Fruit fly (Drosophila melanogaster) whole organism, embryonic: ENCODE results near the gene TyrRII.

Experiments
- Abd-B ChIP-seq: fragments of 200-800 bp; sonication (Bioruptor generic); optimal IDR thresholded peaks from 2 replicates; lab custom pipeline; 2018; ENCODE audit warnings: missing biosample characterization, mild to moderate bottlenecking, missing genetic modification characterization, moderate library complexity
- BtbVII ChIP-seq: fragments of 200-800 bp; sonication (Bioruptor generic); optimal IDR thresholded peaks from 3 replicates; lab custom pipeline; 2017; ENCODE audit warnings: missing biosample characterization, mild to moderate bottlenecking, missing genetic modification characterization
- CG10267 ChIP-seq: fragments of 200-800 bp; sonication (Bioruptor generic); optimal IDR thresholded peaks from 2 replicates; lab custom pipeline; 2018; ENCODE audit warnings: missing biosample characterization, mild to moderate bottlenecking, missing genetic modification characterization, moderate library complexity
- CG10979 ChIP-seq: fragments of 200-800 bp; sonication (Bioruptor generic); optimal IDR thresholded peaks from 2 replicates; lab custom pipeline; 2018; ENCODE audit warnings: missing biosample characterization, mild to moderate bottlenecking, missing genetic modification characterization, moderate library complexity
- CG13296 ChIP-seq: fragments of 200-800 bp; sonication (Bioruptor generic); optimal IDR thresholded peaks from 3 replicates; lab custom pipeline; 2018; ENCODE audit warnings: missing biosample characterization, mild to moderate bottlenecking, missing genetic modification characterization
- CG15073 ChIP-seq: fragments of 200-800 bp; sonication (Bioruptor generic); optimal IDR thresholded peaks from 2 replicates; lab custom pipeline; 2016; ENCODE audit warnings: missing biosample characterization, missing genetic modification characterization
- CG16779 ChIP-seq: fragments of 200-800 bp; sonication (Bioruptor generic); IDR thresholded peaks from 2 replicates; pipeline ENCODE4 v1.3.6; 2022; ENCODE audit warnings: missing biosample characterization, missing genetic modification characterization
- CG2120 ChIP-seq: fragments of 200-800 bp; sonication (Bioruptor generic); optimal IDR thresholded peaks from 3 replicates; lab custom pipeline; 2016; ENCODE audit warnings: missing biosample characterization, missing genetic modification characterization
- CG3995 ChIP-seq: fragments of 200-800 bp; sonication (Bioruptor generic); optimal IDR thresholded peaks from 3 replicates; lab custom pipeline; 2016; ENCODE audit warnings: missing biosample characterization, missing genetic modification characterization
- CG4707 ChIP-seq: fragments of 200-800 bp; sonication (Bioruptor generic); optimal IDR thresholded peaks from 2 replicates; lab custom pipeline; 2018; ENCODE audit warnings: missing biosample characterization, mild to moderate bottlenecking, missing genetic modification characterization, moderate library complexity
- CG5180 ChIP-seq: fragments of 200-800 bp; sonication (Bioruptor generic); optimal IDR thresholded peaks from 3 replicates; lab custom pipeline; 2017; ENCODE audit warnings: missing biosample characterization, missing genetic modification characterization, mild to moderate bottlenecking, moderate library complexity, missing genetic modification reagents
- CG6813 ChIP-seq: fragments of 200-800 bp; sonication (Bioruptor generic); optimal IDR thresholded peaks from 2 replicates; lab custom pipeline; 2017; ENCODE audit warnings: missing biosample characterization, missing genetic modification characterization, mild to moderate bottlenecking, moderate library complexity, missing genetic modification reagents
- CG6854 ChIP-seq: fragments of 200-800 bp; sonication (Bioruptor generic); optimal IDR thresholded peaks from 3 replicates; lab custom pipeline; 2017; ENCODE audit warnings: missing biosample characterization, mild to moderate bottlenecking, missing genetic modification characterization
- CG7745 ChIP-seq: fragments of 200-800 bp; sonication (Bioruptor generic); optimal IDR thresholded peaks from 2 replicates; lab custom pipeline; 2018; ENCODE audit warnings: missing biosample characterization, mild to moderate bottlenecking, missing genetic modification characterization, moderate library complexity
- CG8281 ChIP-seq: fragments of 200-800 bp; sonication (Bioruptor generic); optimal IDR thresholded peaks from 2 replicates; lab custom pipeline; 2018; ENCODE audit warnings: missing biosample characterization, mild to moderate bottlenecking, missing genetic modification characterization, moderate library complexity
- CG8478 ChIP-seq: fragments of >200 bp; optimal IDR thresholded peaks from 2 replicates; lab custom pipeline; 2018
- D19A ChIP-seq: fragments of 200-800 bp; optimal IDR thresholded peaks from 3 replicates; lab custom pipeline; 2019; ENCODE audit warnings: missing biosample characterization, mild to moderate bottlenecking, missing genetic modification characterization, moderate library complexity
- Deaf1 ChIP-seq: fragments of 200-800 bp; optimal IDR thresholded peaks from 3 replicates; lab custom pipeline; 2019; ENCODE audit warnings: missing biosample characterization, mild to moderate bottlenecking, missing genetic modification characterization, moderate library complexity
- Ets97D ChIP-seq: fragments of 200-800 bp; sonication (Bioruptor generic); optimal IDR thresholded peaks from 3 replicates; lab custom pipeline; 2016; ENCODE audit warnings: missing biosample characterization, missing genetic modification characterization
- Fer3 ChIP-seq: fragments of 200-800 bp; sonication (Bioruptor generic); optimal IDR thresholded peaks from 2 replicates; lab custom pipeline; 2018; ENCODE audit warnings: missing biosample characterization, mild to moderate bottlenecking, missing genetic modification characterization, moderate library complexity
- Hr51 ChIP-seq, 2 experiments: fragments of 200-800 bp; sonication (Bioruptor generic); optimal IDR thresholded peaks; 2 replicates in 1 of 2; 3 replicates in 1 of 2; lab custom pipeline; 2016 to 2018; ENCODE audit warnings: missing biosample characterization in 2 of 2, missing genetic modification characterization in 2 of 2, mild to moderate bottlenecking in 1 of 2, moderate library complexity in 1 of 2
- Max ChIP-seq: fragments of 200-800 bp; sonication (Bioruptor generic); optimal IDR thresholded peaks from 2 replicates; lab custom pipeline; 2016; ENCODE audit warnings: missing biosample characterization, mild to moderate bottlenecking, missing genetic modification characterization
- NC2β ChIP-seq: fragments of 200-800 bp; sonication (Bioruptor generic); optimal IDR thresholded peaks from 2 replicates; lab custom pipeline; 2016; ENCODE audit warnings: missing biosample characterization, missing genetic modification characterization
- NK7.1 ChIP-seq: fragments of 200-800 bp; sonication (Bioruptor generic); optimal IDR thresholded peaks from 3 replicates; lab custom pipeline; 2016; ENCODE audit warnings: missing biosample characterization, missing genetic modification characterization
- Nf-YB ChIP-seq: fragments of 200-800 bp; sonication (Bioruptor generic); optimal IDR thresholded peaks from 3 replicates; lab custom pipeline; 2019; ENCODE audit warnings: missing biosample characterization, mild to moderate bottlenecking, missing genetic modification characterization, moderate library complexity
- Pdp1 ChIP-seq, 2 experiments: fragments of 200-800 bp; sonication (Bioruptor generic); optimal IDR thresholded peaks; 3 replicates each; lab custom pipeline; 2016; ENCODE audit warnings: missing biosample characterization in 2 of 2, missing genetic modification characterization in 2 of 2, mild to moderate bottlenecking in 1 of 2, moderate library complexity in 1 of 2
- Ptx1 ChIP-seq: fragments of 200-800 bp; sonication (Bioruptor generic); IDR thresholded peaks from 2 replicates; pipeline ENCODE4 v1.3.6; 2022; ENCODE audit warnings: missing biosample characterization, missing genetic modification characterization
- Sry-δ ChIP-seq: fragments of 200-800 bp; sonication (Bioruptor generic); optimal IDR thresholded peaks from 2 replicates; lab custom pipeline; 2016; ENCODE audit warnings: missing biosample characterization, missing genetic modification characterization
- bbx ChIP-seq: fragments of 200-800 bp; sonication (Bioruptor generic); IDR thresholded peaks from 2 replicates; pipeline ENCODE4 v1.3.6; 2022; ENCODE audit warnings: missing biosample characterization, missing genetic modification characterization; ENCODE audit not compliant: partially characterized antibody
- corto ChIP-seq: fragments of 200-800 bp; sonication (Bioruptor generic); optimal IDR thresholded peaks from 2 replicates; lab custom pipeline; 2016; ENCODE audit warnings: missing biosample characterization, mild to moderate bottlenecking, missing genetic modification characterization, moderate library complexity
- cwo ChIP-seq: fragments of 200-800 bp; sonication (Bioruptor generic); optimal IDR thresholded peaks from 3 replicates; lab custom pipeline; 2017; ENCODE audit warnings: missing biosample characterization, missing genetic modification characterization, mild to moderate bottlenecking, moderate library complexity, missing genetic modification reagents
- dimm ChIP-seq: fragments of 200-800 bp; sonication (Bioruptor generic); IDR thresholded peaks from 2 replicates; pipeline ENCODE4 v1.3.6; 2022; ENCODE audit warnings: missing biosample characterization, missing genetic modification characterization
- dmrt99B ChIP-seq: fragments of 200-800 bp; sonication (Bioruptor generic); optimal IDR thresholded peaks from 2 replicates; lab custom pipeline; 2018; ENCODE audit warnings: missing biosample characterization, mild to moderate bottlenecking, missing genetic modification characterization, moderate library complexity
- fd64A ChIP-seq: fragments of 200-800 bp; sonication (Bioruptor generic); optimal IDR thresholded peaks from 3 replicates; lab custom pipeline; 2018; ENCODE audit warnings: missing biosample characterization, mild to moderate bottlenecking, missing genetic modification characterization
- fd96Cb ChIP-seq: fragments of 200-800 bp; sonication (Bioruptor generic); optimal IDR thresholded peaks from 2 replicates; lab custom pipeline; 2018; ENCODE audit warnings: missing biosample characterization, mild to moderate bottlenecking, missing genetic modification characterization, moderate library complexity
- ftz-f1 ChIP-seq: fragments of 200-800 bp; sonication (Bioruptor generic); optimal IDR thresholded peaks from 2 replicates; lab custom pipeline; 2016; ENCODE audit warnings: missing biosample characterization, missing genetic modification characterization
- gce ChIP-seq: fragments of 200-800 bp; sonication (Bioruptor generic); IDR thresholded peaks from 3 replicates; pipeline ENCODE4 v1.3.6; 2022; ENCODE audit warnings: missing biosample characterization, missing genetic modification characterization
- gcm2 ChIP-seq: fragments of 200-800 bp; sonication (Bioruptor generic); optimal IDR thresholded peaks from 2 replicates; lab custom pipeline; 2016; ENCODE audit warnings: missing biosample characterization, missing genetic modification characterization
- gro ChIP-seq: fragments of 200-800 bp; sonication (Bioruptor generic); optimal IDR thresholded peaks from 2 replicates; lab custom pipeline; 2016; ENCODE audit warnings: missing biosample characterization, missing genetic modification characterization
- kni ChIP-seq: fragments of 200-800 bp; sonication (Bioruptor generic); optimal IDR thresholded peaks from 3 replicates; lab custom pipeline; 2017; ENCODE audit warnings: mild to moderate bottlenecking, missing biosample characterization, missing genetic modification reagents, missing genetic modification characterization
- lmd ChIP-seq: fragments of 200-800 bp; sonication (Bioruptor generic); IDR thresholded peaks from 2 replicates; pipeline ENCODE4 v1.3.6; 2022; ENCODE audit warnings: missing biosample characterization, missing genetic modification characterization
- mirr ChIP-seq: fragments of 200-800 bp; sonication (Bioruptor generic); optimal IDR thresholded peaks from 3 replicates; lab custom pipeline; 2018; ENCODE audit warnings: missing biosample characterization, mild to moderate bottlenecking, missing genetic modification characterization
- nom ChIP-seq: fragments of 200-800 bp; sonication (Bioruptor generic); optimal IDR thresholded peaks from 2 replicates; lab custom pipeline; 2017; ENCODE audit warnings: missing biosample characterization, missing genetic modification characterization, mild to moderate bottlenecking, moderate library complexity, missing genetic modification reagents
- ro ChIP-seq: fragments of 200-800 bp; sonication (Bioruptor generic); IDR thresholded peaks from 2 replicates; pipeline ENCODE4 v1.3.6; 2022; ENCODE audit warnings: missing biosample characterization, missing genetic modification characterization
- scrt ChIP-seq: fragments of 200-800 bp; sonication (Bioruptor generic); optimal IDR thresholded peaks from 2 replicates; lab custom pipeline; 2018; ENCODE audit warnings: missing biosample characterization, mild to moderate bottlenecking, missing genetic modification characterization, moderate library complexity
- sim ChIP-seq: fragments of 200-800 bp; sonication (Bioruptor generic); IDR thresholded peaks from 2 replicates; pipeline ENCODE4 v1.3.6; 2022; ENCODE audit warnings: missing biosample characterization, missing genetic modification characterization
- sug ChIP-seq: fragments of 200-800 bp; optimal IDR thresholded peaks from 2 replicates; lab custom pipeline; 2019; ENCODE audit warnings: missing biosample characterization, mild to moderate bottlenecking, missing genetic modification characterization, moderate library complexity
- wek ChIP-seq: fragments of 200-800 bp; sonication (Bioruptor generic); optimal IDR thresholded peaks from 3 replicates; lab custom pipeline; 2018; ENCODE audit warnings: missing biosample characterization, mild to moderate bottlenecking, missing genetic modification characterization, moderate library complexity
- yki ChIP-seq: fragments of >200 bp; optimal IDR thresholded peaks from 3 replicates; lab custom pipeline; 2018

Gene TyrRII

DNA sequence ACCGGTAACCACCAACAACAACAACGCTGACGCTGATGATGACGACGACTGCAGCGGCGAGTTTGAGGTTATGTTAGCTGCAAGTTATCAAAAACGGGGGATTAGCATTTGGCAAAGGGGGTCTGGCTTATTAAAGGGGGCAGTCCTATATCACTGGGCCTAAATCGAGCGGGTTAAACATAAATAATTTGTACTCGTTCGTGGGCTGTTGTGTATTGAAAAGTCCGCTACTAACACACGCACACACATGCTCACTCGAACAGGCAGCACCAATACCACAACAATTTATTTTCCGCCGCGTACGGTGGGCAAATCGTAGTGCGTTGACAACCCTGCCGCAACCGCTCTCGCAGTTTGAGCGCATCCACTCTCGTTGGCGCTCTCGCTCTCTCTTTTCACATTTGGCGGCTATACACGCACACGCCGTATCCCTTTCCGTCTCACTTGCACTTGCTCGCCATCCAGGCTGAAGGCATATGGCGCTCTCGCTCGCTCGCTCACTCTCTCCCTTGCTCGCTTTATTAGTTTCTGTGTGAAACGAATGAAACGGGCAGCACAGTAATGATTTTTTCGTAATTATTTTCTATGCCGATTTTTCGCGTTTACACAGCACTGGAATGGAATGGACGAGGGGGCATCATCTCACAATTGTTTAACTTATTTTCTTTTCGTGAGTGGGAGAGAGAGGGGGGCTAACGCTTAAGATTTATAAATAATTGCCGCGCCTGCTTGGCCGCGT, 19.4 kb upstream of the TyrRII start:
- TF ChIP-seq gcm2 (peak; percentile 5), CG8478 (lab: Kevin White, UChicago) (peak; percentile 97), dmrt99B (peak; percentile 21), Sry-δ (peak; percentile 7), NK7.1 (GFP tag; lab: Kevin White, UChicago) (peak; percentile 9), Max (peak; percentile 22), CG2120 (peak; percentile 60), Deaf1 (tag; lab: Kevin White, UChicago) (peak; percentile 75), ftz-f1 (GFP tag; lab: Kevin White, UChicago) (peak; percentile 77), Pdp1 (GFP tag; optimal IDR thresholded peaks at IDR 0.05; lab: Kevin White, UChicago) (peak in 1 of 2 experiments; percentile 38), yki (lab: Kevin White, UChicago) (peak; percentile 98), fd64A (peak; percentile 30), CG3995 (GFP tag; lab: Kevin White, UChicago) (peak; percentile 4), gce (GFP tag; lab: Robert Waterston, UW) (no peak), CG16779 (no peak), Ets97D (GFP tag; lab: Kevin White, UChicago) (peak; percentile 16), bbx (GFP tag; lab: Robert Waterston, UW) (no peak), fd96Cb (tag; lab: Kevin White, UChicago) (no peak), CG8281 (no peak), lmd (GFP tag; lab: Robert Waterston, UW) (no peak), BtbVII (GFP tag; lab: Kevin White, UChicago) (no peak), sug (tag; lab: Kevin White, UChicago) (peak; percentile 40), CG6813 (GFP tag; lab: Kevin White, UChicago) (peak; percentile 32), nom (GFP tag; lab: Kevin White, UChicago) (peak; percentile 75), corto (GFP tag; lab: Kevin White, UChicago) (peak; percentile 41), CG7745 (peak; percentile 16), CG15073 (GFP tag; lab: Kevin White, UChicago) (no peak), Abd-B (GFP tag; lab: Kevin White, UChicago) (peak; percentile 12), Hr51 (GFP tag; optimal IDR thresholded peaks at IDR 0.05; lab: Kevin White, UChicago) (peak in 1 of 2 experiments; percentile 19), kni (GFP tag; lab: Kevin White, UChicago) (peak; percentile 44), mirr (GFP tag; lab: Kevin White, UChicago) (peak; percentile 70), Ptx1 (GFP tag; lab: Robert Waterston, UW) (no peak), ro (no peak), CG4707 (peak; percentile 45), sim (no peak), CG13296 (GFP tag; lab: Kevin White, UChicago) (peak; percentile 38), CG5180 (GFP tag; lab: Kevin White, UChicago) (peak; percentile 83), CG10267 (tag; lab: Kevin White, UChicago) (peak; percentile 57), cwo (GFP tag; lab: Kevin White, UChicago) (peak; percentile 72), dimm (GFP tag; lab: Robert Waterston, UW) (no peak), CG6854 (GFP tag; lab: Kevin White, UChicago) (peak; percentile 30), wek (GFP tag; lab: Kevin White, UChicago) (peak; percentile 9), D19A (tag; lab: Kevin White, UChicago) (peak; percentile 5), NC2β (GFP tag; lab: Kevin White, UChicago) (peak; percentile 44), scrt (GFP tag; lab: Kevin White, UChicago) (peak; percentile 34), CG10979 (no peak), Fer3 (tag; lab: Kevin White, UChicago) (peak; percentile 26), gro (GFP tag; lab: Kevin White, UChicago) (peak; percentile 44), Nf-YB (GFP tag; lab: Kevin White, UChicago) (peak; percentile 31)
